Worm (Caenorhabditis elegans) whole organism, mixed stage, embryonic: ENCODE results near the gene Y43F8C.13.

Experiments
- M03D4.4 ChIP-seq: sonication (generic microtip); optimal IDR thresholded peaks from 2 replicates; lab custom pipeline; 2017; ENCODE audit warnings: mild to moderate bottlenecking, missing genetic modification characterization, missing compliant biosample characterization
- bed-3 ChIP-seq: fragments of 200-800 bp; sonication (Bioruptor generic); optimal IDR thresholded peaks from 3 replicates; lab custom pipeline; 2018; ENCODE audit warnings: mild to moderate bottlenecking, missing genetic modification characterization, moderate library complexity, missing compliant biosample characterization
- blmp-1 ChIP-seq: fragments of 150-350 bp; optimal IDR thresholded peaks from 2 replicates; lab custom pipeline; 2014; ENCODE audit warnings: missing biosample characterization, missing genetic modification characterization
- ceh-39 ChIP-seq: fragments of 150-350 bp; optimal IDR thresholded peaks from 2 replicates; lab custom pipeline; 2014; ENCODE audit warnings: missing biosample characterization, missing genetic modification characterization
- ceh-43 ChIP-seq: fragments of 200-800 bp; sonication (Bioruptor generic); optimal IDR thresholded peaks from 2 replicates; lab custom pipeline; 2018; ENCODE audit warnings: mild to moderate bottlenecking, missing genetic modification characterization, moderate library complexity, missing compliant biosample characterization
- ceh-83 ChIP-seq: fragments of 200-800 bp; sonication (Bioruptor generic); optimal IDR thresholded peaks from 2 replicates; lab custom pipeline; 2018; ENCODE audit warnings: mild to moderate bottlenecking, missing genetic modification characterization, missing compliant biosample characterization
- ces-1 ChIP-seq: fragments of 150-350 bp; optimal IDR thresholded peaks from 2 replicates; lab custom pipeline; 2014; ENCODE audit warnings: missing biosample characterization, missing genetic modification reagents, missing genetic modification characterization
- cnd-1 ChIP-seq: fragments of 200-800 bp; sonication (Bioruptor generic); optimal IDR thresholded peaks from 2 replicates; lab custom pipeline; 2018; ENCODE audit warnings: mild to moderate bottlenecking, missing genetic modification characterization, missing compliant biosample characterization
- drap-1 ChIP-seq: fragments of 200-800 bp; sonication (Bioruptor generic); optimal IDR thresholded peaks from 3 replicates; lab custom pipeline; 2018; ENCODE audit warnings: mild to moderate bottlenecking, missing genetic modification characterization, missing compliant biosample characterization
- elt-1 ChIP-seq: sonication (generic microtip); optimal IDR thresholded peaks from 2 replicates; lab custom pipeline; 2017; ENCODE audit warnings: missing genetic modification characterization, mild to moderate bottlenecking, missing compliant biosample characterization, antibody characterized with exemption, moderate library complexity, borderline replicate concordance; ENCODE audit not compliant: insufficient read depth
- elt-3 ChIP-seq: fragments of 150-350 bp; optimal IDR thresholded peaks from 2 replicates; lab custom pipeline; 2014; ENCODE audit warnings: missing biosample characterization, missing genetic modification characterization
- flh-1 ChIP-seq: fragments of 200-800 bp; sonication (Bioruptor generic); optimal IDR thresholded peaks from 2 replicates; lab custom pipeline; 2018; ENCODE audit warnings: mild to moderate bottlenecking, missing genetic modification characterization, moderate library complexity, missing compliant biosample characterization
- hlh-1 ChIP-seq: fragments of 150-350 bp; optimal IDR thresholded peaks from 2 replicates; lab custom pipeline; 2014; ENCODE audit warnings: missing biosample characterization, missing genetic modification reagents, missing genetic modification characterization
- lin-32 ChIP-seq: fragments of 200-800 bp; sonication (Bioruptor generic); optimal IDR thresholded peaks from 2 replicates; lab custom pipeline; 2018; ENCODE audit warnings: mild to moderate bottlenecking, missing genetic modification characterization, missing compliant biosample characterization
- lsy-2 ChIP-seq: fragments of 150-350 bp; optimal IDR thresholded peaks from 2 replicates; lab custom pipeline; 2014; ENCODE audit warnings: missing biosample characterization, missing genetic modification characterization
- mab-5 ChIP-seq: fragments of 150-350 bp; optimal IDR thresholded peaks from 2 replicates; lab custom pipeline; 2014; ENCODE audit warnings: missing biosample characterization, missing genetic modification characterization
- mep-1 ChIP-seq: fragments of 150-350 bp; optimal IDR thresholded peaks from 2 replicates; lab custom pipeline; 2017; ENCODE audit warnings: missing biosample characterization, missing genetic modification reagents, missing genetic modification characterization, inconsistent platforms
- mls-2 ChIP-seq: sonication (generic microtip); optimal IDR thresholded peaks from 2 replicates; lab custom pipeline; 2016; ENCODE audit warnings: mild to moderate bottlenecking, missing genetic modification characterization, moderate library complexity, missing compliant biosample characterization
- nhr-12 ChIP-seq: fragments of 150-350 bp; optimal IDR thresholded peaks from 2 replicates; lab custom pipeline; 2014; ENCODE audit warnings: missing biosample characterization, missing genetic modification characterization
- nhr-2 ChIP-seq: fragments of 150-350 bp; optimal IDR thresholded peaks from 2 replicates; lab custom pipeline; 2014; ENCODE audit warnings: missing biosample characterization, missing genetic modification characterization
- nhr-237 ChIP-seq: fragments of 150-350 bp; optimal IDR thresholded peaks from 2 replicates; lab custom pipeline; 2014; ENCODE audit warnings: missing biosample characterization, missing genetic modification characterization
- nhr-76 ChIP-seq: sonication (generic microtip); optimal IDR thresholded peaks from 2 replicates; lab custom pipeline; 2017; ENCODE audit warnings: missing biosample characterization, missing genetic modification characterization
- pha-4 ChIP-seq: fragments of 150-350 bp; optimal IDR thresholded peaks from 2 replicates; lab custom pipeline; 2018; ENCODE audit warnings: missing biosample characterization, missing genetic modification reagents, missing genetic modification characterization
- sem-2 ChIP-seq: fragments of 200-800 bp; sonication (Bioruptor generic); optimal IDR thresholded peaks from 2 replicates; lab custom pipeline; 2018; ENCODE audit warnings: mild to moderate bottlenecking, missing genetic modification characterization, missing compliant biosample characterization
- snpc-4 ChIP-seq: fragments of 150-350 bp; optimal IDR thresholded peaks from 2 replicates; lab custom pipeline; 2014; ENCODE audit warnings: missing biosample characterization, missing genetic modification characterization
- sptf-1 ChIP-seq: sonication (generic microtip); optimal IDR thresholded peaks from 2 replicates; lab custom pipeline; 2017; ENCODE audit warnings: mild to moderate bottlenecking, missing genetic modification characterization, moderate library complexity, missing compliant biosample characterization
- tbx-8 ChIP-seq: fragments of 200-800 bp; sonication (Bioruptor generic); optimal IDR thresholded peaks from 2 replicates; lab custom pipeline; 2018; ENCODE audit warnings: mild to moderate bottlenecking, missing genetic modification characterization, moderate library complexity, missing compliant biosample characterization
- unc-120 ChIP-seq: sonication (generic microtip); optimal IDR thresholded peaks from 2 replicates; lab custom pipeline; 2017; ENCODE audit warnings: missing genetic modification characterization, missing compliant biosample characterization; ENCODE audit not compliant: poor library complexity, severe bottlenecking
- unc-39 ChIP-seq: fragments of 150-350 bp; optimal IDR thresholded peaks from 2 replicates; lab custom pipeline; 2014; ENCODE audit warnings: missing biosample characterization, missing genetic modification characterization
- unc-62 ChIP-seq: fragments of 150-350 bp; optimal IDR thresholded peaks from 2 replicates; lab custom pipeline; 2014; ENCODE audit warnings: missing biosample characterization, missing genetic modification reagents, missing genetic modification characterization
- ztf-11 ChIP-seq: fragments of 150-350 bp; optimal IDR thresholded peaks from 2 replicates; lab custom pipeline; 2014; ENCODE audit warnings: missing biosample characterization, missing genetic modification characterization

Gene Y43F8C.13

DNA sequence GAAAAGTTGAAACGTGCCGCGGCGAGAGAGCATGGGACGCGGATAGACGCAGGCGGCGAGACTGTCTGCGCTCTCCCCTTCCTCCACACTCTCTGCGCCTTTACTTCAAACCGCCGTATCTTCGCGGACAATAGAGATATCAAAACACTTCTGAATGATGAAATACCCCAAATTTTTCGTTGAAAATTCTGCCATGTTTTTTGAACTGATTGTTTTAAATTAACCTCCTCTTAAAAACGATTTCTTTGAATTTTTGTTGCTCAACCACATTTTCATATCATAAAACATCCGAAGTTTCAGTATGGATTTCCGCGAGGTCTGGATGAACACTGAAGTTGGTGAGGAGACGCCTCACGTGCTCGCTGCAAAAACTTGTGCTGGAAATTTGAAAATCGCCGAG is 27.2 kb downstream of the Y43F8C.13 start, which contains the start of gene Y43F8C.11:
Gene Y43F8C.11 (plus strand): TSS at position 301 of the 400 bp plus-strand sequence.
- TF ChIP-seq mls-2 (no peak), ces-1 (GFP tag; lab: Kevin White, UChicago) (no peak), hlh-1 (tag; lab: Kevin White, UChicago) (no peak), unc-120 (tag; lab: Kevin White, UChicago) (no peak), lsy-2 (no peak), nhr-237 (tag; lab: Kevin White, UChicago) (no peak), blmp-1 (tag; lab: Kevin White, UChicago) (no peak), pha-4 (tag; lab: Kevin White, UChicago) (no peak), nhr-12 (tag; lab: Kevin White, UChicago) (no peak), nhr-2 (tag; lab: Kevin White, UChicago) (no peak), sptf-1 (no peak), ceh-43 (no peak), mep-1 (tag; lab: Kevin White, UChicago) (no peak), flh-1 (no peak), bed-3 (GFP tag; lab: Kevin White, UChicago) (no peak)

DNA sequence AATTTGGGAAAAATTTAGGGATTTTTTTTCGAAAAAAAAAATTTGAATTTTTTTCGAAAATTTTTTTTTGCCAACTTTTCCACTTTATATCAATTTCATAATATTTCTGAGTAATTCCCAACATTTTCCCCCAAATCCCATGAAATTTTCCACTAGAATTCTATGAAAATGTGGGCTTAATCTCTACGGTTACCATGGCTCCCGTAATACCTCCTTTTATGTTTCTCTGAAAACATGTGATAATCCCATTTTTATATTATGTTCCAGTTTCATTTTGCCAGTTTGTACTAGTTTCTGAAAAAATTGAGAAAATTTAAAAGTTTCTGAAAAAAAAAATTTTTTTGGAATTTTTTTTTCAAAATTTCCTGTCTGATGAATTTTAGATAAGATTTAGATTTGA is 29.0 kb downstream of the Y43F8C.13 start:
- TF ChIP-seq nhr-76 (tag; lab: Kevin White, UChicago) (no peak), unc-39 (tag; lab: Kevin White, UChicago) (no peak), ceh-39 (no peak), elt-1 (tag; lab: Kevin White, UChicago) (no peak), nhr-2 (tag; lab: Kevin White, UChicago) (no peak), unc-120 (tag; lab: Kevin White, UChicago) (no peak), nhr-237 (tag; lab: Kevin White, UChicago) (no peak)
- TF ChIP-seq, all 35 proteins: peak for 0

DNA sequence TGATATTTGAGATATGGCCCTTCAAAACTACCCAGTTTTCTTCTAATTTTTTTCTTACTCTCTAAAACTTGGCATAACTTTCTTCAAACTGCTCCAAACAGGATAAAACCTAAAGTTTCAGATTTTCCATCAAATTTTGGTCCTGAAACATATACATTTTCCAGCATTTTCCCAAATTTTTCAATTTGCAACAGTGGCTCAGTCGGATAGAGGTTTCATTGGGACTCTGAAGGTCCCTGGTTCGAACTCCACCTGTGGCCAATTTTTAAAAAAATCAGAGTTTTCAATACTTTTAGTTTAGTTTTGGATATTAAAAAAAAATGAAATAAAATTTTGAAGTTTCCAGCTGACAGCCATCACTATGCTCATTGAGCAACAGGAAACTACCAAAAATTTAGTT is 29.5 kb downstream of the Y43F8C.13 start:
- TF ChIP-seq blmp-1 (tag; lab: Kevin White, UChicago) (no peak), ceh-83 (GFP tag; lab: Kevin White, UChicago) (no peak), nhr-237 (tag; lab: Kevin White, UChicago) (no peak), tbx-8 (GFP tag; lab: Kevin White, UChicago) (no peak), elt-1 (tag; lab: Kevin White, UChicago) (no peak), mep-1 (tag; lab: Kevin White, UChicago) (no peak), mab-5 (tag; lab: Kevin White, UChicago) (no peak), bed-3 (GFP tag; lab: Kevin White, UChicago) (no peak), elt-3 (no peak), lin-32 (GFP tag; lab: Kevin White, UChicago) (no peak), lsy-2 (no peak), nhr-2 (tag; lab: Kevin White, UChicago) (no peak), unc-62 (GFP tag; lab: Kevin White, UChicago) (no peak), flh-1 (no peak), drap-1 (GFP tag; lab: Kevin White, UChicago) (no peak), sptf-1 (no peak), cnd-1 (tag; lab: Kevin White, UChicago) (no peak)

DNA sequence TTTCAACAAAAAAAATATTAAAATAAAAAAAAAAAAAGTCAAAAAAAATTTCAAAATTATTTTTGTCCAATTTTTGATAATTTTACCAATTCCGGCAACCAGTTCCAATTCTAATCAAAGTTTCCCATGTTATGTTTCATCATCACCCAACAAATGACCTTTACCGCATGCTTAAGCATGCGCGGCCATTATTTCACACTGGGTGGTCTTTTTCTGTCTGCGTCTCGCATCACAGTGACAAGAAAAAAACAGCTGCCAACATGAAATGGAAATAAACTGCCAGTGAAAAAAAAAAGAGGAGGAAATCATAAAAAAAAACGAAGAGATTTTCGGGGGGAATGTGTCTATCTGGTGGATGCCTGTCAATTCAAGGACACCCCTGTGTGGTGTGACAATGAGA is 30.9 kb downstream of the Y43F8C.13 start:
- TF ChIP-seq snpc-4 (tag; lab: Kevin White, UChicago) = no peak
- TF ChIP-seq hlh-1 (tag; lab: Kevin White, UChicago) = peak; percentile 16
- TF ChIP-seq nhr-237 (tag; lab: Kevin White, UChicago) = no peak

DNA sequence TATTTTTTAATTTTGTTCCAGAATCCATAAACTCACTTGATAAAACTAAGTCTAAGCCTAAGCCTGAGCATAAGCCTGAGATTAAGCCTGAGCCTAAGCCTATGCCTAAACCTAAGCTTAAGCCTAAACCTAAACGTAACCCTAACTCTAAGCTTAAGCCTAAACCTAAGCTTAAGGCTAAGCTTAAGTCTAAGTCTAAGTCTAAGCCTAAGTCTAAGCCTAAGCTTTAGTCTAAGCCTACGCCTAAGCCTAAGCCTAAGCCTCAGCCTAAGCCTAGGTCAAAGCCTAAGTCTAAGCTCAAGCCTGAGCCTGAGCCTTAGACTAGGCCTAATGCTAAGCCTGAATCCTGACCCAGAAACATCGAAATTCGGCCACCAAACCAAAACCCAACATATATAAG is 32.6 kb downstream of the Y43F8C.13 start:
- TF ChIP-seq cnd-1 (tag; lab: Kevin White, UChicago) = no peak
- TF ChIP-seq lin-32 (GFP tag; lab: Kevin White, UChicago) = no peak
- no peak for TF ChIP-seq unc-39 (tag; lab: Kevin White, UChicago)
- no peak for TF ChIP-seq sem-2 (GFP tag; lab: Kevin White, UChicago)
- TF ChIP-seq pha-4 (tag; lab: Kevin White, UChicago) = no peak
- no peak for TF ChIP-seq ces-1 (GFP tag; lab: Kevin White, UChicago)
- TF ChIP-seq blmp-1 (tag; lab: Kevin White, UChicago) = no peak
- no peak for TF ChIP-seq hlh-1 (tag; lab: Kevin White, UChicago)
- TF ChIP-seq ztf-11 (tag; lab: Kevin White, UChicago) = no peak
- no peak for TF ChIP-seq elt-1 (tag; lab: Kevin White, UChicago)
- TF ChIP-seq mep-1 (tag; lab: Kevin White, UChicago) = no peak
- no peak for TF ChIP-seq ceh-83 (GFP tag; lab: Kevin White, UChicago)
- no peak for TF ChIP-seq snpc-4 (tag; lab: Kevin White, UChicago)
- TF ChIP-seq elt-3 = no peak
- TF ChIP-seq unc-62 (GFP tag; lab: Kevin White, UChicago) = no peak
- no peak for TF ChIP-seq bed-3 (GFP tag; lab: Kevin White, UChicago)
- TF ChIP-seq M03D4.4 = no peak
- no peak for TF ChIP-seq nhr-2 (tag; lab: Kevin White, UChicago)
